Fruit fly (Drosophila melanogaster) whole organism, embryonic: ENCODE results near the gene CG2794.

Experiments
- Abd-B ChIP-seq: fragments of 200-800 bp; sonication (Bioruptor generic); optimal IDR thresholded peaks from 2 replicates; lab custom pipeline; 2018; ENCODE audit warnings: missing biosample characterization, mild to moderate bottlenecking, missing genetic modification characterization, moderate library complexity
- C15 ChIP-seq: fragments of 200-800 bp; sonication (Bioruptor generic); IDR thresholded peaks from 3 replicates; pipeline ENCODE4 v1.3.6; 2022; ENCODE audit warnings: missing biosample characterization, missing genetic modification characterization
- CG10366 ChIP-seq: fragments of 200-800 bp; sonication (Bioruptor generic); IDR thresholded peaks from 2 replicates; pipeline ENCODE4 v1.3.6; 2022; ENCODE audit warnings: missing biosample characterization, missing genetic modification characterization
- CG11560 ChIP-seq: fragments of 200-800 bp; sonication (Bioruptor generic); IDR thresholded peaks from 3 replicates; pipeline ENCODE4 v1.3.6; 2022; ENCODE audit warnings: missing biosample characterization, missing genetic modification characterization
- CG12104 ChIP-seq: fragments of 200-800 bp; sonication (Bioruptor generic); optimal IDR thresholded peaks from 3 replicates; lab custom pipeline; 2016; ENCODE audit warnings: missing biosample characterization, missing genetic modification characterization
- CG12155 ChIP-seq: fragments of 200-800 bp; sonication (Bioruptor generic); optimal IDR thresholded peaks from 3 replicates; lab custom pipeline; 2016; ENCODE audit warnings: missing biosample characterization, missing genetic modification characterization
- CG14441 ChIP-seq: fragments of 200-800 bp; sonication (Bioruptor generic); IDR thresholded peaks from 2 replicates; pipeline ENCODE4 v1.3.6; 2022; ENCODE audit warnings: missing biosample characterization, missing genetic modification characterization
- CG15601 ChIP-seq: fragments of 200-800 bp; sonication (Bioruptor generic); optimal IDR thresholded peaks from 3 replicates; lab custom pipeline; 2019; ENCODE audit warnings: missing biosample characterization, mild to moderate bottlenecking, missing genetic modification characterization, moderate library complexity
- CG16779 ChIP-seq: fragments of 200-800 bp; sonication (Bioruptor generic); IDR thresholded peaks from 2 replicates; pipeline ENCODE4 v1.3.6; 2022; ENCODE audit warnings: missing biosample characterization, missing genetic modification characterization
- CG16815 ChIP-seq: fragments of 200-800 bp; sonication (Bioruptor generic); optimal IDR thresholded peaks from 3 replicates; lab custom pipeline; 2017; ENCODE audit warnings: missing biosample characterization, mild to moderate bottlenecking, missing genetic modification characterization
- CG17186 ChIP-seq: fragments of 200-800 bp; sonication (Bioruptor generic); optimal IDR thresholded peaks from 3 replicates; lab custom pipeline; 2017; ENCODE audit warnings: missing biosample characterization, missing genetic modification reagents, missing genetic modification characterization
- CG17612 ChIP-seq: fragments of 200-800 bp; sonication (Bioruptor generic); IDR thresholded peaks from 2 replicates; pipeline ENCODE4 v1.3.6; 2022; ENCODE audit warnings: missing biosample characterization, missing genetic modification characterization
- CG17912 ChIP-seq: fragments of 200-800 bp; sonication (Bioruptor generic); optimal IDR thresholded peaks from 2 replicates; lab custom pipeline; 2018; ENCODE audit warnings: missing biosample characterization, mild to moderate bottlenecking, missing genetic modification characterization
- CG2120 ChIP-seq: fragments of 200-800 bp; sonication (Bioruptor generic); optimal IDR thresholded peaks from 3 replicates; lab custom pipeline; 2016; ENCODE audit warnings: missing biosample characterization, missing genetic modification characterization
- CG2875 ChIP-seq: fragments of 200-800 bp; sonication (Bioruptor generic); optimal IDR thresholded peaks from 2 replicates; lab custom pipeline; 2017; ENCODE audit warnings: missing biosample characterization, mild to moderate bottlenecking, missing genetic modification characterization, missing genetic modification reagents
- CG30403 ChIP-seq: fragments of 200-800 bp; sonication (Bioruptor generic); optimal IDR thresholded peaks from 3 replicates; lab custom pipeline; 2016; ENCODE audit warnings: missing biosample characterization, missing genetic modification characterization
- CG32767 ChIP-seq: fragments of 200-800 bp; sonication (Bioruptor generic); IDR thresholded peaks from 2 replicates; pipeline ENCODE4 v1.3.6; 2022; ENCODE audit warnings: missing biosample characterization, missing genetic modification characterization
- CG4282 ChIP-seq: fragments of 200-800 bp; sonication (Bioruptor generic); optimal IDR thresholded peaks from 2 replicates; lab custom pipeline; 2016; ENCODE audit warnings: missing biosample characterization, missing genetic modification characterization
- CG4820 ChIP-seq: fragments of 200-800 bp; sonication (Bioruptor generic); optimal IDR thresholded peaks from 3 replicates; lab custom pipeline; 2016; ENCODE audit warnings: missing biosample characterization, missing genetic modification characterization
- CG7745 ChIP-seq: fragments of 200-800 bp; sonication (Bioruptor generic); optimal IDR thresholded peaks from 2 replicates; lab custom pipeline; 2018; ENCODE audit warnings: missing biosample characterization, mild to moderate bottlenecking, missing genetic modification characterization, moderate library complexity
- CHES-1-like ChIP-seq: fragments of 200-800 bp; sonication (Bioruptor generic); optimal IDR thresholded peaks from 2 replicates; lab custom pipeline; 2016; ENCODE audit warnings: missing biosample characterization, missing genetic modification characterization
- CrebB ChIP-seq: fragments of 200-800 bp; sonication (Bioruptor generic); optimal IDR thresholded peaks from 3 replicates; lab custom pipeline; 2018; ENCODE audit warnings: missing biosample characterization, mild to moderate bottlenecking, missing genetic modification characterization
- Dip2 ChIP-seq: fragments of 200-800 bp; sonication (Bioruptor generic); IDR thresholded peaks from 2 replicates; pipeline ENCODE4 v1.3.6; 2022; ENCODE audit warnings: missing biosample characterization, missing genetic modification characterization
- ERR ChIP-seq: fragments of 200-800 bp; sonication (Bioruptor generic); optimal IDR thresholded peaks from 2 replicates; lab custom pipeline; 2016; ENCODE audit warnings: missing biosample characterization, missing genetic modification characterization
- H2.0 ChIP-seq: fragments of 200-800 bp; sonication (Bioruptor generic); IDR thresholded peaks from 2 replicates; pipeline ENCODE4 v1.3.6; 2022; ENCODE audit warnings: missing biosample characterization, missing genetic modification characterization
- Lim3 ChIP-seq: fragments of 200-800 bp; sonication (Bioruptor generic); IDR thresholded peaks from 2 replicates; pipeline ENCODE4 v1.3.6; 2022; ENCODE audit warnings: missing biosample characterization, missing genetic modification characterization
- MBD-R2 ChIP-seq: fragments of 200-800 bp; sonication (Bioruptor generic); IDR thresholded peaks from 2 replicates; pipeline ENCODE4 v1.3.6; 2022; ENCODE audit warnings: missing biosample characterization, missing genetic modification characterization
- Sin3A ChIP-seq: fragments of >200 bp; optimal IDR thresholded peaks from 2 replicates; lab custom pipeline; 2018
- Sox102F ChIP-seq: fragments of 200-800 bp; sonication (Bioruptor generic); optimal IDR thresholded peaks from 2 replicates; lab custom pipeline; 2018; ENCODE audit warnings: missing biosample characterization, mild to moderate bottlenecking, missing genetic modification characterization, moderate library complexity
- Sry-β ChIP-seq: fragments of 200-800 bp; sonication (Bioruptor generic); optimal IDR thresholded peaks from 2 replicates; lab custom pipeline; 2018; ENCODE audit warnings: missing biosample characterization, mild to moderate bottlenecking, missing genetic modification characterization, moderate library complexity
- Stat92E ChIP-seq, 3 experiments: fragments of >200 bp in 2 of 3; fragments of 200-800 bp in 1 of 3; sonication (Bioruptor generic) in 1 of 3; optimal IDR thresholded peaks; 2 replicates each; lab custom pipeline; 2017 to 2019; ENCODE audit warnings: missing biosample characterization in 3 of 3, missing genetic modification characterization in 3 of 3, mild to moderate bottlenecking in 1 of 3, moderate library complexity in 1 of 3
- Taf1 ChIP-seq: fragments of 200-800 bp; sonication (Bioruptor generic); IDR thresholded peaks from 2 replicates; pipeline ENCODE4 v1.3.6; 2022; ENCODE audit warnings: missing biosample characterization, missing genetic modification characterization
- bsh ChIP-seq, 2 experiments: fragments of 200-800 bp; sonication (Bioruptor generic); optimal IDR thresholded peaks; 2 replicates each; lab custom pipeline; 2017 to 2018; ENCODE audit warnings: mild to moderate bottlenecking in 2 of 2, missing biosample characterization in 2 of 2, missing genetic modification characterization in 2 of 2, moderate library complexity in 1 of 2
- cato ChIP-seq: fragments of 200-800 bp; sonication (Bioruptor generic); optimal IDR thresholded peaks from 2 replicates; lab custom pipeline; 2016; ENCODE audit warnings: missing biosample characterization, missing genetic modification characterization, borderline replicate concordance
- chn ChIP-seq: fragments of 200-800 bp; sonication (Bioruptor generic); optimal IDR thresholded peaks from 2 replicates; lab custom pipeline; 2016; ENCODE audit warnings: missing biosample characterization, missing genetic modification characterization
- eyg ChIP-seq: fragments of 200-800 bp; sonication (Bioruptor generic); optimal IDR thresholded peaks from 3 replicates; lab custom pipeline; 2016; ENCODE audit warnings: missing biosample characterization, missing genetic modification characterization
- gfzf ChIP-seq: fragments of 200-800 bp; sonication (Bioruptor generic); optimal IDR thresholded peaks from 2 replicates; lab custom pipeline; 2016; ENCODE audit warnings: missing biosample characterization, mild to moderate bottlenecking, missing genetic modification characterization, moderate library complexity
- maf-S ChIP-seq: fragments of 200-800 bp; sonication (Bioruptor generic); optimal IDR thresholded peaks from 2 replicates; lab custom pipeline; 2016; ENCODE audit warnings: missing biosample characterization, missing genetic modification characterization
- mirr ChIP-seq: fragments of 200-800 bp; sonication (Bioruptor generic); optimal IDR thresholded peaks from 3 replicates; lab custom pipeline; 2018; ENCODE audit warnings: missing biosample characterization, mild to moderate bottlenecking, missing genetic modification characterization
- mld ChIP-seq: fragments of 200-800 bp; sonication (Bioruptor generic); IDR thresholded peaks from 3 replicates; pipeline ENCODE4 v1.3.6; 2022; ENCODE audit warnings: missing biosample characterization, missing genetic modification characterization; ENCODE audit not compliant: partially characterized antibody
- pb ChIP-seq: fragments of 200-800 bp; sonication (Bioruptor generic); optimal IDR thresholded peaks from 3 replicates; lab custom pipeline; 2016; ENCODE audit warnings: missing biosample characterization, missing genetic modification characterization
- pros ChIP-seq: fragments of 200-800 bp; sonication (Bioruptor generic); optimal IDR thresholded peaks from 3 replicates; lab custom pipeline; 2019; ENCODE audit warnings: missing biosample characterization, mild to moderate bottlenecking, missing genetic modification characterization, moderate library complexity
- ro ChIP-seq: fragments of 200-800 bp; sonication (Bioruptor generic); IDR thresholded peaks from 2 replicates; pipeline ENCODE4 v1.3.6; 2022; ENCODE audit warnings: missing biosample characterization, missing genetic modification characterization
- salm ChIP-seq: fragments of 200-800 bp; sonication (Bioruptor generic); optimal IDR thresholded peaks from 2 replicates; lab custom pipeline; 2018; ENCODE audit warnings: missing biosample characterization, mild to moderate bottlenecking, missing genetic modification characterization
- sens ChIP-seq: fragments of 200-800 bp; sonication (Bioruptor generic); peaks from one replicate; lab custom pipeline; 2016; ENCODE audit warnings: missing biosample characterization, missing genetic modification characterization
- sima ChIP-seq: fragments of 200-800 bp; sonication (Bioruptor generic); optimal IDR thresholded peaks from 2 replicates; lab custom pipeline; 2016; ENCODE audit warnings: missing biosample characterization, missing genetic modification characterization
- slbo ChIP-seq: fragments of 200-800 bp; sonication (Bioruptor generic); IDR thresholded peaks from 2 replicates; pipeline ENCODE4 v1.3.6; 2022; ENCODE audit warnings: missing biosample characterization, missing genetic modification characterization
- tll ChIP-seq, 2 experiments: fragments of 200-800 bp in 1 of 2; fragments of >200 bp in 1 of 2; sonication (Bioruptor generic) in 1 of 2; optimal IDR thresholded peaks; 2 replicates each; lab custom pipeline; 2017 to 2019; ENCODE audit warnings: missing biosample characterization in 2 of 2, missing genetic modification characterization in 2 of 2, mild to moderate bottlenecking in 1 of 2, moderate library complexity in 1 of 2
- tna ChIP-seq: fragments of 200-800 bp; sonication (Bioruptor generic); IDR thresholded peaks from 2 replicates; pipeline ENCODE4 v1.3.6; 2022; ENCODE audit warnings: missing biosample characterization, missing genetic modification characterization; ENCODE audit not compliant: partially characterized antibody
- trem ChIP-seq: fragments of 200-800 bp; optimal IDR thresholded peaks from 3 replicates; lab custom pipeline; 2019; ENCODE audit warnings: missing biosample characterization, mild to moderate bottlenecking, missing genetic modification characterization, moderate library complexity
- tx ChIP-seq: fragments of 200-800 bp; sonication (Bioruptor generic); optimal IDR thresholded peaks from 2 replicates; lab custom pipeline; 2016; ENCODE audit warnings: missing biosample characterization, missing genetic modification characterization

CG2794 gene

DNA sequence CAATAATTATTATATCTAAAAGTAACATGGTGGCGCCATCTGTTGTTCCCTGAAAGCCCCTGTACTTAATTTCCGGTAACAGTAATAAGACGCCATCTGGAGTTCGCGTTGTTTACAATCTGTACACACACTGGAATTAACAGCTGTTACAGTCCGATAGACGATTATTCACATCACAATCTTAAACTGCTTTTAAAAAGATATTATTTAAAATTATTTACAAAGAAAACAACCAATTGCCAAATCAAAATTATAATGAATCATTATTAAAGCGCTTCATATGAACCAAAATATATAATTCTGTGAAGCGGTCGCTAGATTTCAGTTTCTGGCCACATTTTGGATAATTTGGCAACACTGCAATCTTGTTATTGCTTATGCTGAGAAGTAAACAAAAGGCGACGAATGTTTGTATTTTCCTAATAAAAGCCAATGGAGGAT, 38.5 kb downstream of the CG2794 start, which contains the start of gene CG13689 (continued):
- TF ChIP-seq MBD-R2 (GFP tag; lab: Robert Waterston, UW), result peak; percentile 81
- peak; percentile 74 for TF ChIP-seq Sox102F (GFP tag; lab: Kevin White, UChicago)
- peak; percentile 61 for TF ChIP-seq CG2120 (GFP tag; lab: Kevin White, UChicago)
- peak; percentile 68 for TF ChIP-seq CG30403 (GFP tag; lab: Kevin White, UChicago)
- 0 out of 2 replicates have a peak, but pooled peaks have one; percentile 42 for TF ChIP-seq H2.0
- no peak for TF ChIP-seq maf-S (GFP tag; lab: Kevin White, UChicago)
- TF ChIP-seq CG17912, result peak; percentile 44
- peak; percentile 82 for TF ChIP-seq slbo (GFP tag; lab: Robert Waterston, UW)
- TF ChIP-seq mirr, result no peak
- TF ChIP-seq bsh (GFP tag; optimal IDR thresholded peaks at IDR 0.05; lab: Kevin White, UChicago), result peak in 1 of 2 experiments; percentile 39
- TF ChIP-seq Sry-β (GFP tag; lab: Kevin White, UChicago), result no peak
- TF ChIP-seq CrebB, result no peak
- TF ChIP-seq CG15601 (tag; lab: Kevin White, UChicago), result peak; percentile 21
- no peak for TF ChIP-seq CG17612
- 0 out of 2 replicates have a peak, but pooled peaks have one; percentile 39 for TF ChIP-seq CG14441
- 0 out of 3 replicates have a peak, but pooled peaks have one; percentile 11 for TF ChIP-seq CG11560 (tag; lab: Robert Waterston, UW)
- TF ChIP-seq cato, result no peak
- TF ChIP-seq sens (GFP tag; lab: Kevin White, UChicago), result peak; percentile 92
- TF ChIP-seq pros (GFP tag; lab: Kevin White, UChicago), result no peak
- peak; percentile 45 for TF ChIP-seq chn (GFP tag; lab: Kevin White, UChicago)
- TF ChIP-seq C15 (GFP tag; lab: Robert Waterston, UW), result no peak
- TF ChIP-seq tna, result no peak
- no peak for TF ChIP-seq tx (GFP tag; lab: Kevin White, UChicago)
- peak; percentile 11 for TF ChIP-seq CG12104
- no peak for TF ChIP-seq sima (GFP tag; lab: Kevin White, UChicago)
- peak; percentile 85 for TF ChIP-seq trem (tag; lab: Kevin White, UChicago)
- peak in 1 of 3 experiments; percentile 67 for TF ChIP-seq Stat92E (GFP tag; optimal IDR thresholded peaks at IDR 0.05; lab: Kevin White, UChicago)
- TF ChIP-seq pb (GFP tag; lab: Kevin White, UChicago), result no peak
- no peak for TF ChIP-seq CG16779 (GFP tag; lab: Robert Waterston, UW)
- TF ChIP-seq tll (GFP tag; optimal IDR thresholded peaks at IDR 0.05; lab: Kevin White, UChicago), result no peak
- TF ChIP-seq CG4282 (GFP tag; lab: Kevin White, UChicago), result no peak
- TF ChIP-seq CG32767 (GFP tag; lab: Robert Waterston, UW), result no peak
- 0 out of 2 replicates have a peak, but pooled peaks have one; percentile 15 for TF ChIP-seq ro (GFP tag; lab: Robert Waterston, UW)
- TF ChIP-seq CG4820 (GFP tag; lab: Kevin White, UChicago), result peak; percentile 41
- TF ChIP-seq CG10366 (GFP tag; lab: Robert Waterston, UW), result peak; percentile 15; the same call in 1 of the 2 replicates
- no peak for TF ChIP-seq CG2875 (GFP tag; lab: Kevin White, UChicago)
- no peak for TF ChIP-seq Lim3 (GFP tag; lab: Robert Waterston, UW)
- peak; percentile 42 for TF ChIP-seq CHES-1-like (GFP tag; lab: Kevin White, UChicago)
- peak; percentile 25 for TF ChIP-seq Abd-B
- TF ChIP-seq CG17186 (GFP tag; lab: Kevin White, UChicago), result no peak
- TF ChIP-seq Dip2 (GFP tag; lab: Robert Waterston, UW), result peak; percentile 99
- TF ChIP-seq Taf1 (GFP tag; lab: Robert Waterston, UW), result 0 out of 2 replicates have a peak, but pooled peaks have one; percentile 27
- TF ChIP-seq CG7745 (tag; lab: Kevin White, UChicago), result no peak
- no peak for TF ChIP-seq eyg (GFP tag; lab: Kevin White, UChicago)
- TF ChIP-seq Sin3A (lab: Kevin White, UChicago), result no peak
- peak; percentile 12 for TF ChIP-seq CG12155 (GFP tag; lab: Kevin White, UChicago)
- no peak for TF ChIP-seq gfzf (GFP tag; lab: Kevin White, UChicago)
- no peak for TF ChIP-seq ERR (GFP tag; lab: Kevin White, UChicago)
- TF ChIP-seq CG16815 (GFP tag; lab: Kevin White, UChicago), result peak; percentile 7
- TF ChIP-seq salm (tag; lab: Kevin White, UChicago), result no peak
- TF ChIP-seq mld (GFP tag; lab: Robert Waterston, UW), result no peak
